Fruit fly (Drosophila melanogaster) whole organism, larva: Measurements from ENCODE around the gene MED10.

ENCODE experiments used
- noc ChIP-seq: fragments of 200-800 bp; sonication (Bioruptor generic); optimal IDR thresholded peaks from 3 replicates; lab custom pipeline; 2019; ENCODE audit warnings: missing biosample characterization, mild to moderate bottlenecking, missing genetic modification characterization, moderate library complexity

Gene MED10

dm6 chr3L:16221800-16222199, 10.1 kb upstream of the MED10 start:
- TF ChIP-seq noc (tag; lab: Kevin White, UChicago) = no peak

DNA sequence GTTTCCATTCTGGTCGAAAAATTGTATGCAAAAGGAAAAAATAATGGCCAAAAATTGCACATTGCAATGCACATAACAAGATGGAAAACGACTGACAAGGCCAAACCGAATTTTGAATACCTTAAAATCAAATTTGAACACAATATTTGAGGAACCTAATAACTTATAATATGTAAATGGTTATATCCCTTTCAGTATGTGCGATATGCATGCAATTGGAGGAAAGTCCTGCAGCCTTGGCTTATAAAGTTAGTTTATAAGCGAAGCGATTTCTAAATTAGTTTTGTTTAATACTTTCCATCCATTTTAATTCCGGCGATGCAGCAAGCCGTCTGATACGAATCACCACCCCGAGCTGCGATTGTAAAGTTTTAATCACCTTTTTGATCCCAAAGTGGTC, 6.7 kb upstream of the MED10 start:
- TF ChIP-seq noc (tag; lab: Kevin White, UChicago) = no peak

dm6 chr3L:16228659-16229205, 3.2 kb upstream of the MED10 start, which contains the start of gene Tmx3:
TSS of gene Tmx3 (plus strand) at chr3L:16229100.
- no peak for TF ChIP-seq noc (tag; lab: Kevin White, UChicago)

DNA sequence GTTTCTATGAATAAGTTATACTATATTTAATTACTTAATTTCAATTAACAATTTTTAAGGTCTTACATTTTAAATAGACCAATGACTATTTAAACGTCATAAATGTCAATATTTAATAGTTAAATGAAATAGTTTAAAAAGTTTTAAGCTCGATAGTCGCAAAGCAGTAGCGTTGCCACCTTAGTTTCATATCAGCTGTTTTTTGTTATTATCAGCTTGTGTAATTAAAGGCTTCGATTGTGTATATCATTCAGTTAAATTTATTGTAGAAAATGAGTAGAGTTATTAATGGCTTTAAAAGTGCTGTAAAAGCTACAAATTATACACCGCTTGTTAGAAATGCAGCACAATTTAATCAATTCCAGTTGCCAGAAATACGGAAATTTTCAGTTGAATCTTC, 1.0 kb downstream of the MED10 start, which contains the start of gene Hsc20:
TSS of gene Hsc20 (plus strand) at position 204 of the 400 bp plus-strand sequence.
- TF ChIP-seq noc (tag; lab: Kevin White, UChicago) = no peak

DNA sequence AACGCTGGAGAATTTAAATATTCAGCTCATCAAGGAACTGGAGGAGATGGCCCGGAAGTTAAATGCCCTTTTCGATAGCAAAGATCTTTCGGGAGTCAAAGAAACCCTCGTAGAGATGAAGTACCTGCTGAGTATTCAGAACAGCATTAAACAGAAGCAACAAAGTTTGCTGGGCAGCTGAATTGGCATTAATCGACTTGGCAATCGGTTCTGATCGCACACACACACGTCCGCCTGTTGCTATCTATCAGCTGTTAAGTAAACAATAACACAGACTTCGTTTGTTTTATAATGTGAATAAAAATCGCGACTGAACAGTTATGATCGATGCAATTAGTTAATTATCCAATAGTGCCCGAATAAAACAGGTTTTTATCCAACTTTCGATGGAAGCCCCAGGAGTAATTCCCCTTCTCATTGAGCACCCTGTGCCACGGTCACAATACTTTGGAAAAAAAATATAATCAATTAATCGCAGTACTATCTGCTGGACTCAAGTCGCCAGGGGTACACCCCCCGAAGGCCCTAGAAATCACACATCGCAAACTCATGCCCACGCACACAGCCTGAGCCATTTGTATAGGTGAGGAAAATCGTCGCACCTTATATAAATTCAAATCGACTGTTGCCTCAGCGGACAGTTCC, 2.1 kb downstream of the MED10 start:
- TF ChIP-seq noc (tag; lab: Kevin White, UChicago) = peak; percentile 10

DNA sequence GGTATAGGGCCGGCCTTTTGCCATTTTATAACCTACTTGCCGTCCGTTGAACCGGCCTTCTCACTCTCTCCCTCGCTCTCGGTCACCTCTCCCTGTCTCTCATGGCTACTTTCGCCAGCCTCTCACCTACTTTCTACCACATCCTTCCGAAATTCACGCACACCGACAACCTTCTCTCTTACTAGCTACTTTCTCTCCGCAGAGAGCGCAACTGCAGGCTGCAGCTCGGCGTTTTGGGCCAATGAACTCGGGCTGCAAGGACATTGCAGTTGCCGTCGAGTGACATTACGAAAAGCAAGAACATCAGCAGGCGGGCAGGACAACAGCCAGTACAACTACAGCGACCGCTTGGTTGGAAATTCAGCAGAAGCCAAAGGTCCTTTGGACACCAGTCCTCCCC, 9.4 kb downstream of the MED10 start:
- no peak for TF ChIP-seq noc (tag; lab: Kevin White, UChicago)

- no peak for TF ChIP-seq noc (tag; lab: Kevin White, UChicago)
These were observed 20.4 kb downstream of the MED10 start, which contains the start of gene CG13055 for dm6 chr3L:16252255-16252654. TSS of gene CG13055 (minus strand) at chr3L:16252355.

- TF ChIP-seq noc (tag; lab: Kevin White, UChicago) = no peak
These were observed 25.3 kb downstream of the MED10 start, which contains the start of gene CG13054 for dm6 chr3L:16257118-16257627. TSS of gene CG13054 (minus strand) at chr3L:16257191.

DNA sequence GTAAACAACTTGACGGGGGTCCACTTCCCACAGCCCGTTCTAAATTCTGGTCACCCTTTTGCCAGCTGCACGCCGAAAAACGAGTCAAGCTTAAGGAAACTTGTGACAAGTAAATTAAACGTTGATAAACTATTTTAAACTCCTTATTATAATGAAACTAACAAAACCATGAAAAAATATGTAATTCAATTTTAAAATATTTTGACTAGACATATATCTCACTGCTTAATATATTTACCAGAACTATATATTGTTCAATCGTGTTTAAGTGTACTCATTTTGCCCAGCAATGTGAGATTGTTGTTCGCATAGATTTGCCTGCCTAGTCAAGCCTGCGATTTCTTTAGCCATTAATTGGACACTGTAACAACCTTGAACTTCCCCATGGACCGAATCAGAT, 27.7 kb downstream of the MED10 start, which contains the start of gene CG13053:
TSS of gene CG13053 (minus strand) at position 171 of the 400 bp plus-strand sequence.
- no peak for TF ChIP-seq noc (tag; lab: Kevin White, UChicago)

dm6 chr3L:16261505-16261904, 29.6 kb downstream of the MED10 start, which contains the start of gene CG34247:
TSS of gene CG34247 (minus strand) at chr3L:16261605.
- no peak for TF ChIP-seq noc (tag; lab: Kevin White, UChicago)

- no peak for TF ChIP-seq noc (tag; lab: Kevin White, UChicago)
These were observed 30.6 kb downstream of the MED10 start, which contains the start of gene CG13071 for dm6 chr3L:16262440-16262839. TSS of gene CG13071 (plus strand) at chr3L:16262740.

- TF ChIP-seq noc (tag; lab: Kevin White, UChicago) = no peak
These were observed 31.2 kb downstream of the MED10 start, which contains the start of gene CG13070 for dm6 chr3L:16263043-16263442. TSS of gene CG13070 (plus strand) at chr3L:16263343.

- no peak for TF ChIP-seq noc (tag; lab: Kevin White, UChicago)
These were observed 33.1 kb downstream of the MED10 start, which contains the start of the genes CG13051 and CG13069 for dm6 chr3L:16265000-16265399. TSS of gene CG13051 (minus strand) at chr3L:16265100. TSS of gene CG13069 (plus strand) at chr3L:16265385.

DNA sequence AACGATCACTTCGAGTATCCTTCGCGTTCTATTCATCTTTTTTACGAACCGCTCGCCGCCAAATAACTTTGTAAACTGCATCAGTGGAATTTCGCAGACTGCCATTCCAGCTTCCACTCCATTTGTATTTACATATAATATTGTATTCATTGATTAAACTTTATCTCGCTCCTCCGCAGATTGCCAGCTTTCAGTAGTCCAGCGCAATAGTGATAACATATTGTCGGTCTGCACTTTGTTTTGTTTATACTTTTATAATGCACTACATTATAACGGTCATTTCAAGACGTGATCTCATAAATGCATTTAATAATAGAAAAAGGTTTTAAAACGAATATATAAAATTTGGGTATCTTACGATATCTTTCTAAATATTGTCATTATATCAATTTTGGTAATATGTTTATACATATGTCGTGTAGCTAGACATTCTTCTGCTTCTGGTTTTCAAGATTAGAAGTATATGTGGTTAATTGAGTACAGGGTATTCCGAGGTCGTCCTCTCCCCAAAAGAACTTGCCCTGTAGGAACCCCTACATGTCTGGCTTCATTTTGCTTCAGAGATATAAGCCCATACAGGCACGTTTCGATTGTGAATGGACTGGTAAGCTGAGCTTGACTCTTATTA, 36.3 kb downstream of the MED10 start, which contains the start of gene CG4950:
TSS of gene CG4950 (minus strand) at position 51 of the 628 bp plus-strand sequence.
- TF ChIP-seq noc (tag; lab: Kevin White, UChicago) = no peak

dm6 chr3L:16269092-16269491, 37.2 kb downstream of the MED10 start, which contains the start of gene CG13068:
TSS of gene CG13068 (plus strand) at chr3L:16269392.
- TF ChIP-seq noc (tag; lab: Kevin White, UChicago) = no peak
